Fruit fly (Drosophila melanogaster): ENCODE measurements around the gene GluProRS.

- TF ChIP-seq cic (GFP tag; optimal IDR thresholded peaks at IDR 0.05), result no peak
- TF ChIP-seq ovo (GFP tag; optimal IDR thresholded peaks at IDR 0.05), result no peak
Measured at dm6 chr3R:23928950-23929602, 29.1 kb downstream of the GluProRS start, which contains the start of the genes CG43998, CG43999 and CG31142.

Measured in whole organism, adult.